Fruit fly (Drosophila melanogaster): ENCODE data around the gene KaiR1D.

Gene KaiR1D

DNA sequence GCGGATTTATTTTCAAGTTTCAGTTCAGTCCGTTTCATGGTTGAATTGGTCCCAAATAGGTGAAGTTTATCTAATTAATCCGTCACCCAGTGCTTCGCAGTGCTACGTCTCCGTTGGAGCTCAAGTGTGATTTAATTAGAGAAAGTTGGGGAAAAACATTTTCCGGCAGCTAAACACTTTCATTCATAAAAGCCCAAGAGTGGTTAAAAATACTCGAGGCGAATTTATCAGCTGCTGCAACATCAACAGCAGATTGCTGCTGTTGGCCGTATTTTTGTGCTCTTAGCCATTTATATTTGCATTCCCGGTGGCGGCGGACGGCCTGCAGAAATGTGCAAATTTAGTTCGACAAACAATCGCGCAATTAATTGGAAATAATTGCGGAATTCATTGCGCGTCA, 35.6 kb upstream of the KaiR1D start, which contains the start of gene Grik:
TSS of gene Grik (plus strand) at position 301 of the 400 bp plus-strand sequence.
- TF ChIP-seq Pif1A (GFP tag; optimal IDR thresholded peaks at IDR 0.05) (no peak), Snoo (tag; optimal IDR thresholded peaks at IDR 0.05) (no peak), CG32121 (GFP tag; IDR thresholded peaks at IDR 0.05) (no peak), CG12605 (GFP tag; IDR thresholded peaks at IDR 0.05) (no peak), gl (tag; optimal IDR thresholded peaks at IDR 0.05) (no peak), Pif1B (GFP tag; optimal IDR thresholded peaks at IDR 0.05) (no peak)

DNA sequence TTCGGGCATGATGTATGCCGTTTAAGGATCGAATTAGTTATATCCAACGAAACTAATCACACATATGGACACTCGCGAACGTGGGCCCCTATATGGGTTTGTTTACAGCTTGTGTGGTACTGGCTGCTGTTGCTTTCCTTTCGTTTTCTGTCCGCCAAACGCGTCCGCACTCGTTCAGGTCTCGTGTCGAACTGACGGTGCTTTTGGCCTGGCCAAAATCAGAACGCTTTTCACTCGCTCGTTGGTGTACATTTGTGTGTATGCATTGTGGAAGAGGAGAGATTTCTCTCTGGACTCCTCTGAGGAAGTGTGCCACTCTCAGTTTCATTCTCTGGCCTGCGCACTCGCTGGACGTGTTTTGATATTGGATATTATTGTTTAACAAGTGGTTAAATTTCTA, 31.1 kb upstream of the KaiR1D start, which contains the start of gene Ktl:
TSS of gene Ktl (minus strand) at position 193 of the 400 bp plus-strand sequence.
- TF ChIP-seq CG12605 (GFP tag; IDR thresholded peaks at IDR 0.05) (0 out of 2 replicates have a peak, but pooled peaks have one; percentile 10), CG17806 (tag; optimal IDR thresholded peaks at IDR 0.05) (no peak)

dm6 chr3R:20891495-20891894, 25.5 kb upstream of the KaiR1D start:
- TF ChIP-seq Pif1A (GFP tag; optimal IDR thresholded peaks at IDR 0.05) = no peak
- TF ChIP-seq D1 (tag; optimal IDR thresholded peaks at IDR 0.05) = no peak
- TF ChIP-seq CG8301 (tag; optimal IDR thresholded peaks at IDR 0.05) = no peak
- TF ChIP-seq Snoo (tag; optimal IDR thresholded peaks at IDR 0.05) = no peak
- TF ChIP-seq CG17806 (tag; optimal IDR thresholded peaks at IDR 0.05) = no peak
- TF ChIP-seq CG12605 (GFP tag; IDR thresholded peaks at IDR 0.05) = no peak; the same call in 1 of the 2 replicates

DNA sequence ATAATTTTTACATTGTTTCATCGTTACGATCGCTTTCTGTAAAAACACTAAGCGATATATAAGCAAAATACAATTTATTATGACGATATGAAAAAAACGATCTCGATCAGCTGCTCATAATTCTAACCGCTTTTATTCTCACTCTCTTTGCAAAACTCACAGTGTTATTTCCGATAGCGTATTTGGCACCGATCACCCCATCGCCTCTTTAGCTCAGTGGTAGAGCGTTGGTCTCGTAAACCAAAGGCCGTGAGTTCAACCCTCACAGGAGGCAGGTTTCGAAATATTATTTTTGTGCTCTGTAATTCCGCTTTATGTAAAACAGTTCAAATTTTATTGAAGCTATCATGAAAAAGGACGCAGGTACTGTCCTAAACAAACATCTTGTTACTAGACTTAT, 24.9 kb upstream of the KaiR1D start:
- TF ChIP-seq CG15710 (tag; optimal IDR thresholded peaks at IDR 0.05) (no peak), Snoo (tag; optimal IDR thresholded peaks at IDR 0.05) (no peak), D1 (tag; optimal IDR thresholded peaks at IDR 0.05) (no peak), CG17806 (tag; optimal IDR thresholded peaks at IDR 0.05) (no peak), rn (GFP tag; IDR thresholded peaks at IDR 0.05) (no peak), CG9948 (tag; optimal IDR thresholded peaks at IDR 0.05) (no peak), Pif1A (GFP tag; optimal IDR thresholded peaks at IDR 0.05) (no peak), Pif1B (GFP tag; optimal IDR thresholded peaks at IDR 0.05) (no peak), CG8301 (tag; optimal IDR thresholded peaks at IDR 0.05) (no peak), gl (tag; optimal IDR thresholded peaks at IDR 0.05) (no peak), CG8159 (tag; optimal IDR thresholded peaks at IDR 0.05) (no peak), CG32121 (GFP tag; IDR thresholded peaks at IDR 0.05) (no peak), CG34367 (tag; optimal IDR thresholded peaks at IDR 0.05) (no peak), CG4496 (GFP tag; IDR thresholded peaks at IDR 0.05) (no peak)

DNA sequence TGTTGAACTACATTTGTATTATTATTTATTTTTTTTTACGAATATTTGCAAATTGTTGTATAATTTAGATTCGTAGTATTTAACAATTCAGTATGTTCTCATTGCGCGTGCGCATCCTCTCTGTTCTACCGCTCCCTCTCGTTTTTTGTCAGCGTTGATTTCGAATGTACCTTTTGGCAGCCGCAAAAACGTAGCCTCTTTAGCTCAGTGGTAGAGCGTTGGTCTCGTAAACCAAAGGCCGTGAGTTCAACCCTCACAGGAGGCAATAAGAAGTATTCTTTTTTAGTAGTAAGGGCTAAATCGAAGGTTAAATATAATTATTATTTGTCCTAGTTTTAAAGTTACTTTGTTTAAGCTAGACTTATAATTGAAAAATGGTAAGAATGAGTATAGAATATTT, 24.5 kb upstream of the KaiR1D start:
- TF ChIP-seq Pif1B (GFP tag; optimal IDR thresholded peaks at IDR 0.05) = no peak
- TF ChIP-seq CG8159 (tag; optimal IDR thresholded peaks at IDR 0.05) = no peak
- no peak for TF ChIP-seq gl (tag; optimal IDR thresholded peaks at IDR 0.05)
- no peak for TF ChIP-seq EcR (GFP tag; optimal IDR thresholded peaks at IDR 0.05)
- TF ChIP-seq Ets98B (GFP tag; IDR thresholded peaks at IDR 0.05) = no peak
- no peak for TF ChIP-seq Snoo (tag; optimal IDR thresholded peaks at IDR 0.05)
- no peak for TF ChIP-seq CG12605 (GFP tag; IDR thresholded peaks at IDR 0.05)
- no peak for TF ChIP-seq rn (GFP tag; IDR thresholded peaks at IDR 0.05)
- TF ChIP-seq CG4496 (GFP tag; IDR thresholded peaks at IDR 0.05) = no peak
- no peak for TF ChIP-seq CG14655 (GFP tag; optimal IDR thresholded peaks at IDR 0.05)
- TF ChIP-seq CG13204 (GFP tag; optimal IDR thresholded peaks at IDR 0.05) = no peak
- TF ChIP-seq CG10348 (GFP tag; IDR thresholded peaks at IDR 0.05) = no peak
- TF ChIP-seq CG8301 (tag; optimal IDR thresholded peaks at IDR 0.05) = no peak
- no peak for TF ChIP-seq CG17806 (tag; optimal IDR thresholded peaks at IDR 0.05)
- TF ChIP-seq CG34367 (tag; optimal IDR thresholded peaks at IDR 0.05) = no peak
- no peak for TF ChIP-seq Pif1A (GFP tag; optimal IDR thresholded peaks at IDR 0.05)
- TF ChIP-seq D1 (tag; optimal IDR thresholded peaks at IDR 0.05) = no peak
- TF ChIP-seq CG32121 (GFP tag; IDR thresholded peaks at IDR 0.05) = no peak
- TF ChIP-seq CG9948 (tag; optimal IDR thresholded peaks at IDR 0.05) = no peak
- no peak for TF ChIP-seq CG15710 (tag; optimal IDR thresholded peaks at IDR 0.05)

dm6 chr3R:20877436-20877835, 11.4 kb upstream of the KaiR1D start, which contains the start of gene TotZ:
TSS of gene TotZ (plus strand) at chr3R:20877736.
- TF ChIP-seq CG13204 (GFP tag; optimal IDR thresholded peaks at IDR 0.05) = no peak
- TF ChIP-seq Ets98B (GFP tag; IDR thresholded peaks at IDR 0.05) = no peak
- TF ChIP-seq CG14655 (GFP tag; optimal IDR thresholded peaks at IDR 0.05) = no peak
- TF ChIP-seq CG4496 (GFP tag; IDR thresholded peaks at IDR 0.05) = no peak
- no peak for TF ChIP-seq fd96Ca (GFP tag; IDR thresholded peaks at IDR 0.05)
- TF ChIP-seq CG8301 (tag; optimal IDR thresholded peaks at IDR 0.05) = no peak
- TF ChIP-seq CG12605 (GFP tag; IDR thresholded peaks at IDR 0.05) = no peak
- no peak for TF ChIP-seq CG34367 (tag; optimal IDR thresholded peaks at IDR 0.05)
- no peak for TF ChIP-seq CG9948 (tag; optimal IDR thresholded peaks at IDR 0.05)
- TF ChIP-seq Pif1B (GFP tag; optimal IDR thresholded peaks at IDR 0.05) = no peak
- no peak for TF ChIP-seq CG32121 (GFP tag; IDR thresholded peaks at IDR 0.05)
- no peak for TF ChIP-seq Pif1A (GFP tag; optimal IDR thresholded peaks at IDR 0.05)
- TF ChIP-seq CG17806 (tag; optimal IDR thresholded peaks at IDR 0.05) = no peak
- no peak for TF ChIP-seq CG10348 (GFP tag; IDR thresholded peaks at IDR 0.05)
- no peak for TF ChIP-seq CG15710 (tag; optimal IDR thresholded peaks at IDR 0.05)
- TF ChIP-seq Snoo (tag; optimal IDR thresholded peaks at IDR 0.05) = no peak
- TF ChIP-seq EcR (GFP tag; optimal IDR thresholded peaks at IDR 0.05) = no peak
- TF ChIP-seq D1 (tag; optimal IDR thresholded peaks at IDR 0.05) = no peak

- TF ChIP-seq CG17806 (tag; optimal IDR thresholded peaks at IDR 0.05) = no peak
- TF ChIP-seq CG15710 (tag; optimal IDR thresholded peaks at IDR 0.05) = no peak
- no peak for TF ChIP-seq CG34367 (tag; optimal IDR thresholded peaks at IDR 0.05)
- no peak for TF ChIP-seq CG8159 (tag; optimal IDR thresholded peaks at IDR 0.05)
- TF ChIP-seq Ets98B (GFP tag; IDR thresholded peaks at IDR 0.05) = no peak
- TF ChIP-seq rn (GFP tag; IDR thresholded peaks at IDR 0.05) = no peak
- no peak for TF ChIP-seq fd96Ca (GFP tag; IDR thresholded peaks at IDR 0.05)
- no peak for TF ChIP-seq CG10348 (GFP tag; IDR thresholded peaks at IDR 0.05)
- TF ChIP-seq CG32121 (GFP tag; IDR thresholded peaks at IDR 0.05) = no peak
- no peak for TF ChIP-seq EcR (GFP tag; optimal IDR thresholded peaks at IDR 0.05)
- TF ChIP-seq gl (tag; optimal IDR thresholded peaks at IDR 0.05) = no peak
- no peak for TF ChIP-seq CG8301 (tag; optimal IDR thresholded peaks at IDR 0.05)
- no peak for TF ChIP-seq CG4496 (GFP tag; IDR thresholded peaks at IDR 0.05)
- no peak for TF ChIP-seq CG9948 (tag; optimal IDR thresholded peaks at IDR 0.05)
- TF ChIP-seq D1 (tag; optimal IDR thresholded peaks at IDR 0.05) = no peak
- TF ChIP-seq Pif1A (GFP tag; optimal IDR thresholded peaks at IDR 0.05) = no peak
These were observed 10.6 kb upstream of the KaiR1D start for dm6 chr3R:20876680-20877079.
